Fruit fly (Drosophila melanogaster): ENCODE data around the gene CG7049.

The CG7049 gene

DNA sequence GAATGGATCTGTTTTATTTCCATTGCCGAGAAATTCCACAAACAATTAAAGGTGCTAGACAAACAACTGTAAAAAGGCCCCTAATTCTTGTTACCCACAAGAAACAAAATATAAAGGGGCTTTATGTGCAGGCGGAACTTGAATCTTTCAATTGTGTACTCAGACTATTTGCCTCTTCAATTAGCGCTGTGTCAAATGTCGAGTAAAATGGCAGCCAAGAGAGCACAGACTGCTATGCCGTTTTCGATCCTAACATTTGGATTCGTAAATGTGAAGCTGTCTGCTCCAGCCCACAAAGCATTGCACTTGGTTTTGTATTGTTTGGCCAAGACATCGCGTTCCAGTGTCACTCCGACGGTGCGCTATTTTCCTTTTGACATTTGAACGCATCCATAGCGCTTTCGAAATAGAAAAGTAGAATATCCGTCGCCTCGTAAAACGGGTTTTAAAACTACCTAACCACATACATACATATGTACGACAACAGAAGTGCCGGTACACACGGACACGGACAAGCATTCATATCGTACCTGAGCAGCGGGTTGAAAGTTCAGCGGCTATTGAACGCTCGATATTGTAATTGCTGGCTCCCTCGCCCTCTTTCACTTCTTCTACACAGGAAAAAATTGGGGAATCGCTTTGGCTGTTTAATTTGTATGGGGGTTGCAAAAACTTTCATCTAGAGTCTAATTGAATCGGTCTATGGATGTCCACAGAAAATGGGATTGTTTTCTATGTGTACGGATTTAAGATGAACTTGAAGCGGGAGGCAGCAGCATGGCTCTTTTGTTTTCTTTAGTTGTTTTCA lies 9.8 kb downstream of the CG7049 start (continued):
- TF ChIP-seq CG8290 (GFP tag; optimal IDR thresholded peaks at IDR 0.05) (no peak), CG8290 (tag; optimal IDR thresholded peaks at IDR 0.05) (no peak), Dfd (GFP tag; optimal IDR thresholded peaks at IDR 0.05) (no peak), Adf1 (GFP tag; IDR thresholded peaks at IDR 0.05) (no peak), ATbp (GFP tag; optimal IDR thresholded peaks at IDR 0.05) (peak; percentile 1), klu (GFP tag; IDR thresholded peaks at IDR 0.05) (no peak), HmgZ (tag; optimal IDR thresholded peaks at IDR 0.05) (no peak), CG11560 (tag; IDR thresholded peaks at IDR 0.05) (no peak), CG4730 (GFP tag; IDR thresholded peaks at IDR 0.05) (no peak), crc (GFP tag; optimal IDR thresholded peaks at IDR 0.05) (no peak), CG7786 (GFP tag; optimal IDR thresholded peaks at IDR 0.05) (no peak), CG6689 (GFP tag; IDR thresholded peaks at IDR 0.05) (no peak), CG15479 (GFP tag; optimal IDR thresholded peaks at IDR 0.05) (no peak), Atf6 (GFP tag; IDR thresholded peaks at IDR 0.05) (no peak), ERR (GFP tag; optimal IDR thresholded peaks at IDR 0.05) (no peak), mirr (GFP tag; optimal IDR thresholded peaks at IDR 0.05) (no peak), bigmax (GFP tag; optimal IDR thresholded peaks at IDR 0.05) (no peak), CG33557 (GFP tag; optimal IDR thresholded peaks at IDR 0.05) (no peak), Sin3A (optimal IDR thresholded peaks at IDR 0.05) (no peak), CG3726 (GFP tag; IDR thresholded peaks at IDR 0.05) (no peak), CG6683 (GFP tag; optimal IDR thresholded peaks at IDR 0.05) (no peak), CG2712 (tag; optimal IDR thresholded peaks at IDR 0.05) (peak; percentile 52), vfl (GFP tag; optimal IDR thresholded peaks at IDR 0.05) (no peak), sisA (GFP tag; IDR thresholded peaks at IDR 0.05) (no peak; the same call in 1 of the 2 replicates), CG12769 (tag; optimal IDR thresholded peaks at IDR 0.05) (no peak), nmo (GFP tag; optimal IDR thresholded peaks at IDR 0.05) (peak; percentile 15), E2f1 (GFP tag; IDR thresholded peaks at IDR 0.05) (no peak), so (GFP tag; IDR thresholded peaks at IDR 0.05) (0 out of 3 replicates have a peak, but pooled peaks have one; percentile 32), Ets65A (GFP tag) (no peak), CG8359 (GFP tag; optimal IDR thresholded peaks at IDR 0.05; ENCODE audit: borderline replicate concordance) (no peak), CG11696 (GFP tag; IDR thresholded peaks at IDR 0.05) (no peak), Drgx (GFP tag; IDR thresholded peaks at IDR 0.05) (0 out of 2 replicates have a peak, but pooled peaks have one; percentile 6), MBD-R2 (GFP tag; IDR thresholded peaks at IDR 0.05) (no peak), CG13775 (GFP tag; optimal IDR thresholded peaks at IDR 0.05) (no peak), Hr51 (GFP tag; optimal IDR thresholded peaks at IDR 0.05) (peak in 1 of 2 experiments; percentile 11), lab (GFP tag; optimal IDR thresholded peaks at IDR 0.05) (peak; percentile 52), zfh2 (GFP tag; optimal IDR thresholded peaks at IDR 0.05) (no peak), CG4404 (GFP tag; IDR thresholded peaks at IDR 0.05) (no peak), Hr39 (optimal IDR thresholded peaks at IDR 0.05) (no peak), CG16863 (GFP tag; optimal IDR thresholded peaks at IDR 0.05) (no peak), ken (GFP tag; IDR thresholded peaks at IDR 0.05) (0 out of 3 replicates have a peak, but pooled peaks have one; percentile 45), Hmr (GFP tag; optimal IDR thresholded peaks at IDR 0.05) (no peak), ash1 (GFP tag; optimal IDR thresholded peaks at IDR 0.05) (no peak), HLH3B (GFP tag; IDR thresholded peaks at IDR 0.05) (no peak), abd-A (tag; optimal IDR thresholded peaks at IDR 0.05) (no peak), Hand (GFP tag; optimal IDR thresholded peaks at IDR 0.05) (no peak), HLH54F (GFP tag; optimal IDR thresholded peaks at IDR 0.05) (no peak), CG16815 (GFP tag; optimal IDR thresholded peaks at IDR 0.05) (no peak), en (GFP tag; optimal IDR thresholded peaks at IDR 0.05) (no peak), tgo (GFP tag; IDR thresholded peaks at IDR 0.05) (no peak), CG3163 (GFP tag; optimal IDR thresholded peaks at IDR 0.05) (no peak), CG12104 (GFP tag; optimal IDR thresholded peaks at IDR 0.05) (no peak)
